Fruit fly (Drosophila melanogaster): ENCODE data around the gene CG3349.

CG3349 gene

dm6 chr3L:15013296-15013695, 33.9 kb downstream of the CG3349 start:
- TF ChIP-seq foxo (GFP tag; optimal IDR thresholded peaks at IDR 0.05) (peak in 1 of 2 experiments; percentile 23), HLH106 (tag; optimal IDR thresholded peaks at IDR 0.05) (peak; percentile 30), rgr (GFP tag; optimal IDR thresholded peaks at IDR 0.05) (no peak), dmrt93B (GFP tag; optimal IDR thresholded peaks at IDR 0.05) (no peak)

- TF ChIP-seq Sp1 (GFP tag; optimal IDR thresholded peaks at IDR 0.05) (peak; percentile 67), Abd-B (GFP tag; optimal IDR thresholded peaks at IDR 0.05) (no peak), jim (GFP tag; optimal IDR thresholded peaks at IDR 0.05) (no peak), Jra (GFP tag; optimal IDR thresholded peaks at IDR 0.05) (peak; percentile 12), sv (GFP tag; optimal IDR thresholded peaks at IDR 0.05) (peak; percentile 73), Hnf4 (GFP tag; optimal IDR thresholded peaks at IDR 0.05) (peak; percentile 42), fru (GFP tag; optimal IDR thresholded peaks at IDR 0.05) (peak; percentile 65), dsf (GFP tag; optimal IDR thresholded peaks at IDR 0.05; ENCODE audit: borderline replicate concordance) (peak; percentile 21), sage (GFP tag; optimal IDR thresholded peaks at IDR 0.05) (peak; percentile 71), usp (GFP tag; optimal IDR thresholded peaks at IDR 0.05) (no peak), woc (GFP tag; optimal IDR thresholded peaks at IDR 0.05) (no peak), psq (GFP tag; optimal IDR thresholded peaks at IDR 0.05) (peak; percentile 43), lola (GFP tag; optimal IDR thresholded peaks at IDR 0.05) (no peak), Myc (optimal IDR thresholded peaks at IDR 0.05) (peak; percentile 78), rgr (GFP tag; optimal IDR thresholded peaks at IDR 0.05) (peak; percentile 83), Hr78 (GFP tag; optimal IDR thresholded peaks at IDR 0.05) (no peak), CG32264 (GFP tag; optimal IDR thresholded peaks at IDR 0.05) (peak; percentile 12), ey (GFP tag; optimal IDR thresholded peaks at IDR 0.05) (peak; percentile 51), h (GFP tag; optimal IDR thresholded peaks at IDR 0.05) (peak; percentile 80), Hr83 (GFP tag; optimal IDR thresholded peaks at IDR 0.05; ENCODE audit: poor library complexity, severe bottlenecking) (peak; percentile 55), OdsH (GFP tag; optimal IDR thresholded peaks at IDR 0.05) (peak; percentile 75), Dfd (GFP tag; optimal IDR thresholded peaks at IDR 0.05) (peak; percentile 20), HLH106 (tag; optimal IDR thresholded peaks at IDR 0.05) (peak; percentile 55), pan (optimal IDR thresholded peaks at IDR 0.05) (no peak), Rel (GFP tag; optimal IDR thresholded peaks at IDR 0.05) (peak; percentile 5), Rel (tag; optimal IDR thresholded peaks at IDR 0.05) (no peak), tai (GFP tag; optimal IDR thresholded peaks at IDR 0.05) (no peak), Vsx2 (GFP tag; optimal IDR thresholded peaks at IDR 0.05; ENCODE audit: partially characterized antibody) (no peak), br (GFP tag; optimal IDR thresholded peaks at IDR 0.05) (peak; percentile 44), foxo (GFP tag; optimal IDR thresholded peaks at IDR 0.05) (peak in 1 of 2 experiments; percentile 74), brk (GFP tag; optimal IDR thresholded peaks at IDR 0.05) (peak; percentile 87), CG9705 (GFP tag; optimal IDR thresholded peaks at IDR 0.05) (peak; percentile 26), CrebA (GFP tag; optimal IDR thresholded peaks at IDR 0.05; ENCODE audit: borderline replicate concordance) (peak; percentile 1)
Observed at dm6 chr3L:15013957-15014692, 34.7 kb downstream of the CG3349 start, which contains the start of gene Reck. Gene Reck (minus strand): TSS chr3L:15014062.

- no peak for TF ChIP-seq brk (GFP tag; optimal IDR thresholded peaks at IDR 0.05)
- TF ChIP-seq Hnf4 (GFP tag; optimal IDR thresholded peaks at IDR 0.05): no peak
- TF ChIP-seq Dfd (GFP tag; optimal IDR thresholded peaks at IDR 0.05): no peak
- TF ChIP-seq Mio (GFP tag; optimal IDR thresholded peaks at IDR 0.05): no peak
- no peak for TF ChIP-seq pan (optimal IDR thresholded peaks at IDR 0.05)
- no peak for TF ChIP-seq CG32264 (GFP tag; optimal IDR thresholded peaks at IDR 0.05)
- TF ChIP-seq OdsH (GFP tag; optimal IDR thresholded peaks at IDR 0.05): no peak
- TF ChIP-seq Abd-B (GFP tag; optimal IDR thresholded peaks at IDR 0.05): no peak
- no peak for TF ChIP-seq psq (GFP tag; optimal IDR thresholded peaks at IDR 0.05)
- TF ChIP-seq foxo (GFP tag; optimal IDR thresholded peaks at IDR 0.05): no peak
- TF ChIP-seq tai (GFP tag; optimal IDR thresholded peaks at IDR 0.05): no peak
- TF ChIP-seq CG9705 (GFP tag; optimal IDR thresholded peaks at IDR 0.05): no peak
- TF ChIP-seq dsf (GFP tag; optimal IDR thresholded peaks at IDR 0.05; ENCODE audit: borderline replicate concordance): no peak
Observed at dm6 chr3L:15021008-15021407, 41.6 kb downstream of the CG3349 start.

- TF ChIP-seq sv (GFP tag; optimal IDR thresholded peaks at IDR 0.05) (no peak), Hr78 (GFP tag; optimal IDR thresholded peaks at IDR 0.05) (no peak), ey (GFP tag; optimal IDR thresholded peaks at IDR 0.05) (no peak), tai (GFP tag; optimal IDR thresholded peaks at IDR 0.05) (no peak), woc (GFP tag; optimal IDR thresholded peaks at IDR 0.05) (no peak), foxo (GFP tag; optimal IDR thresholded peaks at IDR 0.05) (no peak), Hnf4 (GFP tag; optimal IDR thresholded peaks at IDR 0.05) (no peak)
Observed at dm6 chr3L:15023192-15023591, 43.8 kb downstream of the CG3349 start, which contains the start of gene CG32148. Gene CG32148 (plus strand): TSS chr3L:15023492.
